Worm (Caenorhabditis elegans) whole organism, young adult: Measurements from ENCODE around the gene C08H9.15.
"Not testable (repeated sequence)": the region's sequence is repeated elsewhere in the genome, so short reads cannot be mapped to it uniquely, and the experiment has no call there.

ENCODE experiments used
- B0261.1 ChIP-seq: sonication (generic microtip); optimal IDR thresholded peaks from 2 replicates; lab custom pipeline; 2016; ENCODE audit warnings: mild to moderate bottlenecking, missing genetic modification characterization, moderate library complexity, missing compliant biosample characterization
- F22D6.2 ChIP-seq: sonication (generic microtip); optimal IDR thresholded peaks from 2 replicates; lab custom pipeline; 2016; ENCODE audit warnings: mild to moderate bottlenecking, missing genetic modification characterization, missing compliant biosample characterization
- F37B4.10 ChIP-seq: fragments of 200-800 bp; sonication (Bioruptor generic); IDR thresholded peaks from 2 replicates; pipeline ENCODE4 v1.3.6; 2022; ENCODE audit warnings: missing genetic modification characterization, missing compliant biosample characterization
- F49E8.2 ChIP-seq: sonication (generic microtip); optimal IDR thresholded peaks from 3 replicates; lab custom pipeline; 2017; ENCODE audit warnings: missing genetic modification characterization, mild to moderate bottlenecking, missing compliant biosample characterization, antibody characterized with exemption, moderate library complexity; ENCODE audit not compliant: insufficient read depth
- Y67H2A.10 ChIP-seq: fragments of 200-800 bp; sonication (Bioruptor generic); conservative IDR thresholded peaks from 2 replicates; pipeline ENCODE4 v1.3.6; 2022; ENCODE audit warnings: missing genetic modification reagents, missing genetic modification characterization, missing compliant biosample characterization
- Y79H2A.3 ChIP-seq: fragments of 200-800 bp; sonication (Bioruptor generic); conservative IDR thresholded peaks from 2 replicates; pipeline ENCODE4 v1.3.6; 2022; ENCODE audit warnings: missing genetic modification reagents, missing genetic modification characterization, missing compliant biosample characterization
- akir-1 ChIP-seq: fragments of 200-800 bp; sonication (Bioruptor generic); optimal IDR thresholded peaks from 2 replicates; lab custom pipeline; 2018; ENCODE audit warnings: mild to moderate bottlenecking, missing genetic modification characterization, moderate library complexity, missing compliant biosample characterization
- ama-1 ChIP-seq, 3 experiments: fragments of 150-350 bp in 1 of 3; sonication (generic microtip) in 2 of 3; optimal IDR thresholded peaks; 2 replicates each; lab custom pipeline; 2014 to 2018; ENCODE audit warnings: missing biosample characterization in 2 of 3, missing genetic modification characterization in 2 of 3, missing genetic modification reagents in 2 of 3
- attf-6 ChIP-seq: fragments of 200-800 bp; sonication (Bioruptor generic); IDR thresholded peaks from 2 replicates; pipeline ENCODE4 v1.3.6; 2022; ENCODE audit warnings: missing genetic modification reagents, missing genetic modification characterization, missing compliant biosample characterization
- bed-1 ChIP-seq: fragments of 200-800 bp; sonication (Bioruptor generic); IDR thresholded peaks from 2 replicates; pipeline ENCODE4 v1.3.6; 2022; ENCODE audit warnings: missing genetic modification reagents, missing genetic modification characterization, missing compliant biosample characterization
- cebp-1 ChIP-seq, 2 experiments: fragments of 200-800 bp in 1 of 2; sonication (Bioruptor generic) in 1 of 2; sonication (generic microtip) in 1 of 2; IDR thresholded peaks in 1 of 2; optimal IDR thresholded peaks in 1 of 2; 2 replicates each; pipeline versions ENCODE4 v1.3.6 to Lab custom; 2017 to 2022; ENCODE audit warnings: missing compliant biosample characterization in 2 of 2, missing genetic modification characterization in 2 of 2, mild to moderate bottlenecking in 1 of 2, missing genetic modification reagents in 1 of 2, moderate library complexity in 1 of 2
- ceh-58 ChIP-seq: fragments of 200-800 bp; sonication (Bioruptor generic); IDR thresholded peaks from 2 replicates; pipeline ENCODE4 v1.3.6; 2022; ENCODE audit warnings: missing genetic modification characterization, missing compliant biosample characterization
- ceh-79 ChIP-seq: sonication (generic microtip); optimal IDR thresholded peaks from 2 replicates; lab custom pipeline; 2017; ENCODE audit warnings: mild to moderate bottlenecking, missing genetic modification characterization, missing compliant biosample characterization
- chd-7 ChIP-seq: sonication (generic microtip); optimal IDR thresholded peaks from 2 replicates; lab custom pipeline; 2016; ENCODE audit warnings: mild to moderate bottlenecking, missing genetic modification characterization, moderate library complexity, missing compliant biosample characterization
- efl-1 ChIP-seq: fragments of 150-350 bp; optimal IDR thresholded peaks from 2 replicates; lab custom pipeline; 2014; ENCODE audit warnings: missing biosample characterization, missing genetic modification reagents, missing genetic modification characterization
- egl-18 ChIP-seq: fragments of 200-800 bp; sonication (Bioruptor generic); IDR thresholded peaks from 2 replicates; pipeline ENCODE4 v1.3.6; 2022; ENCODE audit warnings: missing genetic modification reagents, missing genetic modification characterization, missing compliant biosample characterization
- ets-4 ChIP-seq: fragments of 200-800 bp; sonication (Bioruptor generic); optimal IDR thresholded peaks from 2 replicates; lab custom pipeline; 2018; ENCODE audit warnings: mild to moderate bottlenecking, missing genetic modification characterization, missing compliant biosample characterization
- lin-26 ChIP-seq: fragments of 200-800 bp; sonication (Bioruptor generic); IDR thresholded peaks from 2 replicates; pipeline ENCODE4 v1.3.6; 2022; ENCODE audit warnings: missing genetic modification reagents, missing genetic modification characterization, missing compliant biosample characterization
- lsl-1 ChIP-seq: fragments of 200-800 bp; sonication (Bioruptor generic); optimal IDR thresholded peaks from 2 replicates; lab custom pipeline; 2018; ENCODE audit warnings: mild to moderate bottlenecking, missing genetic modification characterization, moderate library complexity, missing compliant biosample characterization
- mel-28 ChIP-seq: sonication (generic microtip); optimal IDR thresholded peaks from 2 replicates; lab custom pipeline; 2016; ENCODE audit warnings: borderline replicate concordance, mild to moderate bottlenecking, missing genetic modification characterization, missing compliant biosample characterization
- mes-4 ChIP-seq: sonication (generic microtip); optimal IDR thresholded peaks from 2 replicates; lab custom pipeline; 2016; ENCODE audit warnings: missing genotype, missing genetic modification characterization, missing compliant biosample characterization
- pbrm-1 ChIP-seq: fragments of 200-800 bp; sonication (Bioruptor generic); IDR thresholded peaks from 2 replicates; pipeline ENCODE4 v1.3.6; 2022; ENCODE audit warnings: missing genetic modification reagents, missing genetic modification characterization, missing compliant biosample characterization
- repo-1 ChIP-seq: sonication (generic microtip); optimal IDR thresholded peaks from 2 replicates; lab custom pipeline; 2017; ENCODE audit warnings: mild to moderate bottlenecking, missing genetic modification characterization, missing compliant biosample characterization
- snpc-1.3 ChIP-seq: sonication (generic microtip); optimal IDR thresholded peaks from 2 replicates; lab custom pipeline; 2017; ENCODE audit warnings: missing genetic modification characterization, mild to moderate bottlenecking, missing compliant biosample characterization, antibody characterized with exemption, moderate library complexity, missing genotype, missing genetic modification reagents; ENCODE audit not compliant: insufficient read depth
- snpc-4 ChIP-seq, 5 experiments: fragments of 150-350 bp in 1 of 5; sonication (generic microtip) in 4 of 5; optimal IDR thresholded peaks; 2 replicates each; lab custom pipeline; 2014 to 2018; ENCODE audit warnings: missing genetic modification characterization in 5 of 5, missing biosample characterization in 3 of 5, antibody characterized with exemption in 2 of 5, mild to moderate bottlenecking in 2 of 5, missing compliant biosample characterization in 2 of 5, missing genotype in 2 of 5, moderate library complexity in 2 of 5, missing genetic modification reagents in 1 of 5
- xnd-1 ChIP-seq: sonication (generic microtip); optimal IDR thresholded peaks from 2 replicates; lab custom pipeline; 2016; ENCODE audit warnings: missing genotype, missing genetic modification reagents, missing genetic modification characterization, missing compliant biosample characterization
- ztf-18 ChIP-seq: sonication (generic microtip); optimal IDR thresholded peaks from 2 replicates; lab custom pipeline; 2016; ENCODE audit warnings: missing genotype, mild to moderate bottlenecking, missing genetic modification characterization, missing compliant biosample characterization

The C08H9.15 gene

DNA sequence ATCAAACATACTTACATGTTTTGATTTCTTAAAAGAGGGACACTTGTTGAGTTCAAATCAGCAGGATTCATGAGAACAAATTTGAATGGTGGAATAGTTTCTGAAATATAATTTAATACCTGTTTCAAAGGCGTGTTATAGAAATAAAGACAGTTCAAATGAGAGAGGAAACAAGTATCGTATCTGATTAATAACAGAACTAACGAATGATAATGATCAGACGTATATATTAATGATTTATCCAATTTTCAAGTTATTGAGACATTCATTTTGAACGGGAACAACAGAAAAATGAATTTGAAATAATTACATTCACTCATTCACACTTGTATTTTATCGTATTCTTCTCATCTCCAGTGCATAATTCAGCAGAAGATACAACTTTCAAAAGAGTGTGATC lies 25.4 kb upstream of the C08H9.15 start, which contains the start of gene chil-4 (continued):
- no peak for TF ChIP-seq akir-1 (GFP tag; lab: Kevin White, UChicago)

DNA sequence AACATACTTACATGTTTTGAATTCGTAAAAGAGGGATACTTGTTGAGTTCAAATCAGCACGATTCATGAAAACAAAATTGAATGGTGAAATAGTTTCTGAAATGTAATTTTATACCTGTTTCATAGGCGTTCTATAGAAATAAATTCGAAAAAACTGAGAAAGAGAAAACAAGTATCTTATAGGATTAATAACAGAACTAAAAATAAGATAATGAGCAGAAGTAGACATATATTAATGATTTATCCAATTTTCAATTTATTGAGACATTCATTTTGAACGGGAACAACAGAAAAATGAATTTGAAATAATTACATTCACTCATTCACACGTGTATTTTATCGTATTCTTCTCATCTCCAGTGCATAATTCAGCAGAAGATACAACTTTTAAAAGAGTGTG lies 23.2 kb upstream of the C08H9.15 start, which contains the start of gene chil-6:
TSS of gene chil-6 (minus strand) at position 101 of the 400 bp plus-strand sequence.
- TF ChIP-seq F49E8.2 (tag; lab: Kevin White, UChicago): no peak
- no peak for TF ChIP-seq efl-1
- no peak for TF ChIP-seq B0261.1 (tag; lab: Kevin White, UChicago)
- TF ChIP-seq lin-26: no peak
- no peak for TF ChIP-seq bed-1
- TF ChIP-seq repo-1 (tag; lab: Kevin White, UChicago): no peak
- TF ChIP-seq mel-28 (tag; lab: Kevin White, UChicago): no peak
- no peak for TF ChIP-seq ztf-18 (tag; lab: Kevin White, UChicago)
- TF ChIP-seq cebp-1 (GFP tag; IDR thresholded peaks at IDR 0.05; lab: Robert Waterston, UW): no peak
- TF ChIP-seq cebp-1 (tag; optimal IDR thresholded peaks at IDR 0.05; lab: Kevin White, UChicago): no peak
- no peak for TF ChIP-seq attf-6
- no peak for TF ChIP-seq F22D6.2
- TF ChIP-seq akir-1 (GFP tag; lab: Kevin White, UChicago): no peak
- TF ChIP-seq, all 124 proteins: peak for 0

DNA sequence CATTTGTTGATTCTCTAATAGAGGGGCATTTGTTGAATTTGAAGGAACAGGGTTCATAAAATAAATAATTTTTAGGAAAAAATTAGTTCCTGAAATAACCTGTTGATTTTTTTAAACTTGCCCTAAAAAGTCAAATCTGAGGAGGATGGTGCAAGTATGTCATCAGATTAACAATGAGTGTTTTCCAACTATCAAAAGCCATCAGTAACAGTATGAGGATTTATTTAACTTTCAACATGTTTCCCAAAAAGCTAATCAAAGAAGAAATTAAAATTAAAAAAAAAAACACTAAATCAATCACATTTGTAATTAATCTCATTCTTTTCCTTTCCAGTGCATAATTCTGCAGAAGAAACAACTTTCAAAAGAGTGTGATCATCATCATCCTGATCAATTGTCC lies 21.4 kb upstream of the C08H9.15 start, which contains the start of gene chil-5:
TSS of gene chil-5 (minus strand) at position 101 of the 400 bp plus-strand sequence.
- TF ChIP-seq lsl-1 (no peak), ceh-79 (no peak), snpc-4 (GFP tag; optimal IDR thresholded peaks at IDR 0.05; lab: Kevin White, UChicago) (no peak), snpc-4 (tag; optimal IDR thresholded peaks at IDR 0.05; lab: Kevin White, UChicago) (no peak), Y67H2A.10 (GFP tag; lab: Robert Waterston, UW) (no peak), xnd-1 (no peak)

DNA sequence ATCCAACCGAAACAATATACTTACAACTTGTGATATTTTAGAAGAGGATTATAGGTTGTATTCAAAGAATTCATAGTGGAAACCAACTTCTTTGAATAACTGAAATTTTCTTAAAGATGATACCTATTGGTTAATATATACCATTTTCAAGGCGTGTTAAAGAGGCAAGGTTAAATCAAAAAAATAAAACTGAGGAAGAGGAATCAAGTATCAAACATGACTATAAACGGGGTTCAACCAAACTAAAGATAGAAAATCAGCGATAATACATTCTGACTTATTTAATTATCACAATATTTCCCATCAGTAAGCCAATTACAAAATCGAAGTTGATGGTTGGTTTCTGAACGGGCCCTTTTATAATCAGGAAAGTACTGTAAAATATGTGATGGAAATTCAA lies 19.6 kb upstream of the C08H9.15 start, which contains the start of gene chil-3:
TSS of gene chil-3 (minus strand) at position 101 of the 400 bp plus-strand sequence.
- TF ChIP-seq chd-7 (no peak), egl-18 (GFP tag; lab: Robert Waterston, UW) (no peak)

DNA sequence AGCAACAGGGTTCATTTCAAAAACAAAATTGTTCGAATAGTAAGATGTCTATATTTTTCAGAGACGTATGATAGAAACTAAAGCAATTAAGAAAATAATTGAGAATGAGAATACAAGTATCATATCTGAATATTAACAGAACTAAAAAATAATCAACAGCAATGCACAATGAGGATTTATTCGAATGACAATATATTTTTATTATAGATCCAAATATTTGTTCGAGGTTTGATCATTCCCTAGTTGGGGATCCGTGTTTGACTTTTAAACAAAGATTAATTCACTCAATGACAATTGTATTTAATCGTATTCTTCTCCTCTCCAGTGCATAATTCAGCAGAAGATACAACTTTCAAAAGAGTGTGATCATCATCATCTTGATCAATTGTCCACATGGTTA lies 18.8 kb upstream of the C08H9.15 start, which contains the start of gene C08H9.18:
TSS of gene C08H9.18 (minus strand) at position 101 of the 400 bp plus-strand sequence.
- no peak for TF ChIP-seq snpc-4 (GFP tag; optimal IDR thresholded peaks at IDR 0.05; lab: Kevin White, UChicago)
- no peak for TF ChIP-seq snpc-4 (tag; optimal IDR thresholded peaks at IDR 0.05; lab: Kevin White, UChicago)
- no peak for TF ChIP-seq ama-1 (optimal IDR thresholded peaks at IDR 0.05; lab: Kevin White, UChicago)
- TF ChIP-seq ama-1 (GFP tag; optimal IDR thresholded peaks at IDR 0.05; lab: Kevin White, UChicago): no peak
- no peak for TF ChIP-seq Y79H2A.3 (GFP tag; lab: Robert Waterston, UW)
- TF ChIP-seq F37B4.10 (GFP tag; lab: Robert Waterston, UW): no peak
- no peak for TF ChIP-seq ceh-58 (GFP tag; lab: Robert Waterston, UW)
- no peak for TF ChIP-seq mes-4
- no peak for TF ChIP-seq pbrm-1 (GFP tag; lab: Robert Waterston, UW)
- TF ChIP-seq ets-4 (GFP tag; lab: Kevin White, UChicago): no peak

DNA sequence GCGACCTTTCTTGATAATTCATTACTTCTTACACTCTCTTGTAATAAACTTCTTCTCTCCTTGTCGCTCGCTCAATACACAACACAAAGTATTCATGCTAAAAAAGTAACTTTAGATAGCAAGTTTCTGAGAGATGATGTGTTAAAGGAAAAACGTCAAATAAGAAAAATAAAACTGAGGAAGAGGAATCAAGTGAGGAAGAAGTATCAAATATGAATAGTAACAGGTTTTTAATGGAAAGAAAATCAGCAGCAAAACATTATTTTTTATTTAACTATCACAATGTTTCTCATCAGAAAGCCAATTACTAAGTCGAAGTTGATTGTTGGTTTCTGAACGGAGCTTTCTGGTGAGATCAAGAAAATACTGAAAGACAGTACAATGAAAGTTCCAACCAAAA lies 14.6 kb upstream of the C08H9.15 start, which contains the start of gene chil-1:
TSS of gene chil-1 (minus strand) at position 101 of the 400 bp plus-strand sequence.
- not testable (repeated sequence) for TF ChIP-seq F37B4.10 (GFP tag; lab: Robert Waterston, UW); bed-1; snpc-1.3 (tag; lab: Kevin White, UChicago)
- TF ChIP-seq, all 124 proteins: peak for 0; not testable (repeated sequence) for 124
